Fruit fly (Drosophila melanogaster) whole organism, embryonic: ENCODE data around the gene CG11700.

ENCODE experiments used
- Asciz ChIP-seq: fragments of 200-800 bp; sonication (Bioruptor generic); optimal IDR thresholded peaks from 2 replicates; lab custom pipeline; 2017; ENCODE audit warnings: missing biosample characterization, mild to moderate bottlenecking, missing genetic modification characterization, missing genetic modification reagents
- B-H2 ChIP-seq: fragments of 200-800 bp; sonication (Bioruptor generic); optimal IDR thresholded peaks from 2 replicates; lab custom pipeline; 2018; ENCODE audit warnings: missing biosample characterization, mild to moderate bottlenecking, missing genetic modification characterization
- CG11696 ChIP-seq: fragments of 200-800 bp; sonication (Bioruptor generic); IDR thresholded peaks from 2 replicates; pipeline ENCODE4 v1.3.6; 2022; ENCODE audit warnings: missing biosample characterization, missing genetic modification characterization
- CG18619 ChIP-seq: fragments of 200-800 bp; sonication (Bioruptor generic); optimal IDR thresholded peaks from 3 replicates; lab custom pipeline; 2017; ENCODE audit warnings: missing biosample characterization, mild to moderate bottlenecking, missing genetic modification characterization
- CG2129 ChIP-seq: fragments of 200-800 bp; sonication (Bioruptor generic); IDR thresholded peaks from 2 replicates; pipeline ENCODE4 v1.3.6; 2022; ENCODE audit warnings: missing biosample characterization, missing genetic modification characterization; ENCODE audit not compliant: partially characterized antibody
- CG3065 ChIP-seq: fragments of 200-800 bp; sonication (Bioruptor generic); optimal IDR thresholded peaks from 2 replicates; lab custom pipeline; 2016; ENCODE audit warnings: missing biosample characterization, missing genetic modification characterization
- CG31224 ChIP-seq: fragments of 200-800 bp; sonication (Bioruptor generic); IDR thresholded peaks from 2 replicates; pipeline ENCODE4 v1.3.6; 2022; ENCODE audit warnings: missing biosample characterization, missing genetic modification characterization
- CG31441 ChIP-seq: fragments of 200-800 bp; sonication (Bioruptor generic); IDR thresholded peaks from 2 replicates; pipeline ENCODE4 v1.3.6; 2022; ENCODE audit warnings: missing biosample characterization, missing genetic modification characterization
- CG3407 ChIP-seq: fragments of 200-800 bp; sonication (Bioruptor generic); optimal IDR thresholded peaks from 2 replicates; lab custom pipeline; 2018; ENCODE audit warnings: missing biosample characterization, mild to moderate bottlenecking, missing genetic modification characterization
- CG42726 ChIP-seq: fragments of 200-800 bp; sonication (Bioruptor generic); IDR thresholded peaks from 2 replicates; pipeline ENCODE4 v1.3.6; 2022; ENCODE audit warnings: missing biosample characterization, missing genetic modification characterization; ENCODE audit not compliant: partially characterized antibody
- CG4282 ChIP-seq: fragments of 200-800 bp; sonication (Bioruptor generic); optimal IDR thresholded peaks from 2 replicates; lab custom pipeline; 2016; ENCODE audit warnings: missing biosample characterization, missing genetic modification characterization
- CG4854 ChIP-seq: fragments of 200-800 bp; sonication (Bioruptor generic); optimal IDR thresholded peaks from 2 replicates; lab custom pipeline; 2016; ENCODE audit warnings: missing biosample characterization, missing genetic modification characterization, inconsistent platforms
- CG7357 ChIP-seq: fragments of 200-800 bp; sonication (Bioruptor generic); IDR thresholded peaks from 3 replicates; pipeline ENCODE4 v1.3.6; 2022; ENCODE audit warnings: missing biosample characterization, missing genetic modification characterization
- CG7928 ChIP-seq: fragments of 200-800 bp; sonication (Bioruptor generic); optimal IDR thresholded peaks from 2 replicates; lab custom pipeline; 2017; ENCODE audit warnings: missing biosample characterization, mild to moderate bottlenecking, missing genetic modification characterization
- CG8388 ChIP-seq: fragments of 200-800 bp; sonication (Bioruptor generic); optimal IDR thresholded peaks from 2 replicates; lab custom pipeline; 2019; ENCODE audit warnings: missing biosample characterization, mild to moderate bottlenecking, missing genetic modification characterization, moderate library complexity
- CG8944 ChIP-seq: fragments of 200-800 bp; sonication (Bioruptor generic); optimal IDR thresholded peaks from 3 replicates; lab custom pipeline; 2016; ENCODE audit warnings: missing biosample characterization, missing genetic modification characterization
- CG9817 ChIP-seq: fragments of 200-800 bp; sonication (Bioruptor generic); optimal IDR thresholded peaks from 2 replicates; lab custom pipeline; 2018; ENCODE audit warnings: missing biosample characterization, mild to moderate bottlenecking, missing genetic modification characterization, moderate library complexity
- D ChIP-seq, 2 experiments: fragments of 200-800 bp in 1 of 2; fragments of >200 bp in 1 of 2; sonication (Bioruptor generic) in 1 of 2; optimal IDR thresholded peaks; 2 replicates in 1 of 2; 3 replicates in 1 of 2; lab custom pipeline; 2017; ENCODE audit warnings: mild to moderate bottlenecking in 1 of 2, missing biosample characterization in 1 of 2, missing genetic modification characterization in 1 of 2, missing genetic modification reagents in 1 of 2
- D19A ChIP-seq: fragments of 200-800 bp; optimal IDR thresholded peaks from 3 replicates; lab custom pipeline; 2019; ENCODE audit warnings: missing biosample characterization, mild to moderate bottlenecking, missing genetic modification characterization, moderate library complexity
- Dad ChIP-seq: fragments of 200-800 bp; sonication (Bioruptor generic); optimal IDR thresholded peaks from 3 replicates; lab custom pipeline; 2016; ENCODE audit warnings: missing biosample characterization, missing genetic modification characterization
- E2f2 ChIP-seq: fragments of 200-800 bp; sonication (Bioruptor generic); IDR thresholded peaks from 2 replicates; pipeline ENCODE4 v1.3.6; 2022; ENCODE audit warnings: missing biosample characterization, missing genetic modification characterization
- Hand ChIP-seq: fragments of 200-800 bp; sonication (Bioruptor generic); optimal IDR thresholded peaks from 2 replicates; lab custom pipeline; 2017; ENCODE audit warnings: mild to moderate bottlenecking, missing biosample characterization, missing genetic modification reagents, missing genetic modification characterization
- Lim3 ChIP-seq: fragments of 200-800 bp; sonication (Bioruptor generic); IDR thresholded peaks from 2 replicates; pipeline ENCODE4 v1.3.6; 2022; ENCODE audit warnings: missing biosample characterization, missing genetic modification characterization
- MTF-1 ChIP-seq: fragments of 200-800 bp; sonication (Bioruptor generic); optimal IDR thresholded peaks from 2 replicates; lab custom pipeline; 2018; ENCODE audit warnings: missing biosample characterization, mild to moderate bottlenecking, missing genetic modification characterization, borderline replicate concordance
- Mad ChIP-seq: fragments of 200-800 bp; sonication (Bioruptor generic); optimal IDR thresholded peaks from 2 replicates; lab custom pipeline; 2016; ENCODE audit warnings: missing biosample characterization, missing genetic modification characterization
- Mes4 ChIP-seq: fragments of 200-800 bp; sonication (Bioruptor generic); optimal IDR thresholded peaks from 2 replicates; lab custom pipeline; 2016; ENCODE audit warnings: missing biosample characterization, missing genetic modification characterization
- Nf-YA ChIP-seq: fragments of 200-800 bp; sonication (Bioruptor generic); IDR thresholded peaks from 2 replicates; pipeline ENCODE4 v1.3.6; 2022; ENCODE audit warnings: missing biosample characterization, missing genetic modification characterization
- Ravus ChIP-seq: fragments of 200-800 bp; sonication (Bioruptor generic); IDR thresholded peaks from 2 replicates; pipeline ENCODE4 v1.3.6; 2022; ENCODE audit warnings: missing biosample characterization, missing genetic modification characterization
- Rx ChIP-seq: fragments of 200-800 bp; sonication (Bioruptor generic); IDR thresholded peaks from 2 replicates; pipeline ENCODE4 v1.3.6; 2022; ENCODE audit warnings: missing biosample characterization, missing genetic modification characterization
- Side ChIP-seq: fragments of 200-800 bp; sonication (Bioruptor generic); optimal IDR thresholded peaks from 2 replicates; lab custom pipeline; 2016; ENCODE audit warnings: missing biosample characterization, missing genetic modification characterization
- Sry-β ChIP-seq: fragments of 200-800 bp; sonication (Bioruptor generic); optimal IDR thresholded peaks from 2 replicates; lab custom pipeline; 2018; ENCODE audit warnings: missing biosample characterization, mild to moderate bottlenecking, missing genetic modification characterization, moderate library complexity
- Tbp ChIP-seq: fragments of >200 bp; optimal IDR thresholded peaks from 2 replicates; lab custom pipeline; 2018; ENCODE audit warnings: missing biosample characterization, missing genetic modification characterization
- al ChIP-seq: fragments of 200-800 bp; sonication (Bioruptor generic); IDR thresholded peaks from 2 replicates; pipeline ENCODE4 v1.3.6; 2022; ENCODE audit warnings: missing biosample characterization, missing genetic modification characterization
- bab2 ChIP-seq: fragments of 200-800 bp; sonication (Bioruptor generic); optimal IDR thresholded peaks from 2 replicates; lab custom pipeline; 2016; ENCODE audit warnings: missing biosample characterization, missing genetic modification characterization
- ci ChIP-seq: fragments of 200-800 bp; sonication (Bioruptor generic); IDR thresholded peaks from 3 replicates; pipeline ENCODE4 v1.3.6; 2022; ENCODE audit warnings: missing biosample characterization, missing genetic modification characterization
- emc ChIP-seq: fragments of 200-800 bp; sonication (Bioruptor generic); optimal IDR thresholded peaks from 2 replicates; lab custom pipeline; 2016; ENCODE audit warnings: missing biosample characterization, missing genetic modification characterization
- ftz-f1 ChIP-seq: fragments of 200-800 bp; sonication (Bioruptor generic); optimal IDR thresholded peaks from 2 replicates; lab custom pipeline; 2016; ENCODE audit warnings: missing biosample characterization, missing genetic modification characterization
- fu2 ChIP-seq: fragments of 200-800 bp; sonication (Bioruptor generic); optimal IDR thresholded peaks from 2 replicates; lab custom pipeline; 2016; ENCODE audit warnings: missing biosample characterization, missing genetic modification characterization
- gce ChIP-seq: fragments of 200-800 bp; sonication (Bioruptor generic); IDR thresholded peaks from 3 replicates; pipeline ENCODE4 v1.3.6; 2022; ENCODE audit warnings: missing biosample characterization, missing genetic modification characterization
- gro ChIP-seq: fragments of 200-800 bp; sonication (Bioruptor generic); optimal IDR thresholded peaks from 2 replicates; lab custom pipeline; 2016; ENCODE audit warnings: missing biosample characterization, missing genetic modification characterization
- h ChIP-seq: fragments of >200 bp; optimal IDR thresholded peaks from 2 replicates; lab custom pipeline; 2017
- insv ChIP-seq, 2 experiments: fragments of 200-800 bp; sonication (Bioruptor generic); optimal IDR thresholded peaks; 3 replicates each; lab custom pipeline; 2016 to 2018; ENCODE audit warnings: missing biosample characterization in 2 of 2, missing genetic modification characterization in 2 of 2
- inv ChIP-seq: fragments of 200-800 bp; sonication (Bioruptor generic); IDR thresholded peaks from 2 replicates; pipeline ENCODE4 v1.3.6; 2022; ENCODE audit warnings: missing biosample characterization, missing genetic modification characterization; ENCODE audit not compliant: partially characterized antibody
- lilli ChIP-seq: fragments of 200-800 bp; sonication (Bioruptor generic); optimal IDR thresholded peaks from 3 replicates; lab custom pipeline; 2016; ENCODE audit warnings: missing biosample characterization, missing genetic modification characterization
- ranshi ChIP-seq: fragments of 200-800 bp; sonication (Bioruptor generic); IDR thresholded peaks from 2 replicates; pipeline ENCODE4 v1.3.6; 2022; ENCODE audit warnings: missing biosample characterization, missing genetic modification characterization
- repo ChIP-seq: fragments of 200-800 bp; sonication (Bioruptor generic); optimal IDR thresholded peaks from 2 replicates; lab custom pipeline; 2016; ENCODE audit warnings: missing biosample characterization, missing genetic modification characterization
- sima ChIP-seq: fragments of 200-800 bp; sonication (Bioruptor generic); optimal IDR thresholded peaks from 2 replicates; lab custom pipeline; 2016; ENCODE audit warnings: missing biosample characterization, missing genetic modification characterization
- tin ChIP-seq: fragments of 200-800 bp; sonication (Bioruptor generic); optimal IDR thresholded peaks from 3 replicates; lab custom pipeline; 2016; ENCODE audit warnings: missing biosample characterization, missing genetic modification characterization
- tio ChIP-seq: fragments of 200-800 bp; sonication (Bioruptor generic); optimal IDR thresholded peaks from 2 replicates; lab custom pipeline; 2017; ENCODE audit warnings: missing biosample characterization, missing genetic modification characterization, inconsistent platforms
- tna ChIP-seq: fragments of 200-800 bp; sonication (Bioruptor generic); IDR thresholded peaks from 2 replicates; pipeline ENCODE4 v1.3.6; 2022; ENCODE audit warnings: missing biosample characterization, missing genetic modification characterization; ENCODE audit not compliant: partially characterized antibody
- trem ChIP-seq: fragments of 200-800 bp; optimal IDR thresholded peaks from 3 replicates; lab custom pipeline; 2019; ENCODE audit warnings: missing biosample characterization, mild to moderate bottlenecking, missing genetic modification characterization, moderate library complexity

Gene CG11700

dm6 chrX:6265456-6265877 is 17.9 kb downstream of the CG11700 start (continued):
- TF ChIP-seq al (GFP tag; lab: Robert Waterston, UW) = peak; percentile 86
- peak; percentile 93 for TF ChIP-seq Side (GFP tag; lab: Kevin White, UChicago)
- peak; percentile 95 for TF ChIP-seq CG8944 (GFP tag; lab: Kevin White, UChicago)
- peak; percentile 97 for TF ChIP-seq Asciz (GFP tag; lab: Kevin White, UChicago)
- TF ChIP-seq gro (GFP tag; lab: Kevin White, UChicago) = peak; percentile 88
- TF ChIP-seq emc = peak; percentile 83
- peak; percentile 95 for TF ChIP-seq CG18619 (GFP tag; lab: Kevin White, UChicago)
- TF ChIP-seq CG9817 = peak; percentile 91
- peak; percentile 96 for TF ChIP-seq Dad (GFP tag; lab: Kevin White, UChicago)
- TF ChIP-seq tio (GFP tag; lab: Kevin White, UChicago) = peak; percentile 98
- peak; percentile 93 for TF ChIP-seq D19A (tag; lab: Kevin White, UChicago)
- TF ChIP-seq CG31224 = peak; percentile 81
- TF ChIP-seq CG2129 = no peak
- peak; percentile 87 for TF ChIP-seq Lim3 (GFP tag; lab: Robert Waterston, UW)
- TF ChIP-seq sima (GFP tag; lab: Kevin White, UChicago) = peak; percentile 81
- TF ChIP-seq bab2 (GFP tag; lab: Kevin White, UChicago) = peak; percentile 95
- peak; percentile 84 for TF ChIP-seq E2f2 (GFP tag; lab: Robert Waterston, UW)
- TF ChIP-seq ci = peak; percentile 95
- TF ChIP-seq CG4282 (GFP tag; lab: Kevin White, UChicago) = peak; percentile 94
- TF ChIP-seq Rx = peak; percentile 91
- peak; percentile 62 for TF ChIP-seq Sry-β
- TF ChIP-seq Mes4 (GFP tag; lab: Kevin White, UChicago) = peak; percentile 96
- TF ChIP-seq CG31441 (GFP tag; lab: Robert Waterston, UW) = peak; percentile 96
- peak; percentile 66 for TF ChIP-seq CG7928 (GFP tag; lab: Kevin White, UChicago)
- peak; percentile 91 for TF ChIP-seq CG3065 (GFP tag; lab: Kevin White, UChicago)
- peak; percentile 85 for TF ChIP-seq MTF-1 (GFP tag; lab: Kevin White, UChicago)
- no peak for TF ChIP-seq Tbp
- TF ChIP-seq CG4854 (GFP tag; lab: Kevin White, UChicago) = peak; percentile 93
- peak; percentile 87 for TF ChIP-seq CG7357 (GFP tag; lab: Robert Waterston, UW)
- TF ChIP-seq tin (GFP tag; lab: Kevin White, UChicago) = peak; percentile 95
- peak; percentile 92 for TF ChIP-seq Nf-YA (GFP tag; lab: Robert Waterston, UW)
- TF ChIP-seq trem (tag; lab: Kevin White, UChicago) = peak; percentile 88
- peak; percentile 82 for TF ChIP-seq CG11696 (GFP tag; lab: Robert Waterston, UW)
- TF ChIP-seq CG8388 (GFP tag; lab: Kevin White, UChicago) = peak; percentile 96
- TF ChIP-seq insv (GFP tag; optimal IDR thresholded peaks at IDR 0.05; lab: Kevin White, UChicago) = peak; percentile 17 to 67
- no peak for TF ChIP-seq h (lab: Kevin White, UChicago)
- no peak for TF ChIP-seq D (optimal IDR thresholded peaks at IDR 0.05; lab: Kevin White, UChicago)
- peak; percentile 96 for TF ChIP-seq D (GFP tag; optimal IDR thresholded peaks at IDR 0.05; lab: Kevin White, UChicago)
- TF ChIP-seq Mad (GFP tag; lab: Kevin White, UChicago) = peak; percentile 95
- peak; percentile 89 for TF ChIP-seq gce
- TF ChIP-seq lilli = peak; percentile 96
- TF ChIP-seq CG42726 = no peak
- TF ChIP-seq tna (GFP tag; lab: Robert Waterston, UW) = no peak
- TF ChIP-seq inv = 0 out of 2 replicates have a peak, but pooled peaks have one; percentile 34
- peak; percentile 93 for TF ChIP-seq CG3407 (GFP tag; lab: Kevin White, UChicago)
- TF ChIP-seq ftz-f1 (GFP tag; lab: Kevin White, UChicago) = no peak
- TF ChIP-seq ranshi (GFP tag; lab: Robert Waterston, UW) = peak; percentile 92
- peak; percentile 67 for TF ChIP-seq B-H2 (GFP tag; lab: Kevin White, UChicago)
- TF ChIP-seq fu2 (GFP tag; lab: Kevin White, UChicago) = peak; percentile 91
- peak; percentile 94 for TF ChIP-seq repo (GFP tag; lab: Kevin White, UChicago)
- TF ChIP-seq Ravus (GFP tag; lab: Robert Waterston, UW) = peak; percentile 83
- peak; percentile 78 for TF ChIP-seq Hand
